Worm (Caenorhabditis elegans) whole organism, young adult: Measurements from ENCODE around the gene F23A7.5.

Experiments used
- B0019.2 ChIP-seq: fragments of 200-800 bp; sonication (Bioruptor generic); conservative IDR thresholded peaks from 2 replicates; pipeline ENCODE4 v1.3.6; 2022; ENCODE audit warnings: missing genetic modification reagents, missing genetic modification characterization, missing compliant biosample characterization
- B0261.1 ChIP-seq: sonication (generic microtip); optimal IDR thresholded peaks from 2 replicates; lab custom pipeline; 2016; ENCODE audit warnings: mild to moderate bottlenecking, missing genetic modification characterization, moderate library complexity, missing compliant biosample characterization
- B0336.3 ChIP-seq: fragments of 200-800 bp; sonication (Bioruptor generic); IDR thresholded peaks from 2 replicates; pipeline ENCODE4 v1.3.6; 2022; ENCODE audit warnings: missing genetic modification characterization, missing compliant biosample characterization
- C17E4.6 ChIP-seq: fragments of 200-800 bp; sonication (Bioruptor generic); IDR thresholded peaks from 2 replicates; pipeline ENCODE4 v1.3.6; 2022; ENCODE audit warnings: missing genetic modification reagents, missing genetic modification characterization, missing compliant biosample characterization
- D2030.7 ChIP-seq: fragments of 200-800 bp; sonication (Bioruptor generic); IDR thresholded peaks from 2 replicates; pipeline ENCODE4 v1.3.6; 2022; ENCODE audit warnings: missing genetic modification reagents, missing genetic modification characterization, missing compliant biosample characterization
- F52B5.7 ChIP-seq: sonication (generic microtip); optimal IDR thresholded peaks from 2 replicates; lab custom pipeline; 2016; ENCODE audit warnings: mild to moderate bottlenecking, missing genetic modification characterization, missing compliant biosample characterization
- T07F8.4 ChIP-seq: sonication (generic microtip); optimal IDR thresholded peaks from 2 replicates; lab custom pipeline; 2016; ENCODE audit warnings: mild to moderate bottlenecking, missing genetic modification characterization, moderate library complexity, missing compliant biosample characterization
- Y67H2A.10 ChIP-seq: fragments of 200-800 bp; sonication (Bioruptor generic); conservative IDR thresholded peaks from 2 replicates; pipeline ENCODE4 v1.3.6; 2022; ENCODE audit warnings: missing genetic modification reagents, missing genetic modification characterization, missing compliant biosample characterization
- ZK185.1 ChIP-seq: sonication (generic microtip); optimal IDR thresholded peaks from 2 replicates; lab custom pipeline; 2016; ENCODE audit warnings: mild to moderate bottlenecking, missing genetic modification characterization, missing compliant biosample characterization; ENCODE audit not compliant: poor library complexity, severe bottlenecking
- ama-1 ChIP-seq, 3 experiments: fragments of 150-350 bp in 1 of 3; sonication (generic microtip) in 2 of 3; optimal IDR thresholded peaks; 2 replicates each; lab custom pipeline; 2014 to 2018; ENCODE audit warnings: missing biosample characterization in 2 of 3, missing genetic modification characterization in 2 of 3, missing genetic modification reagents in 2 of 3
- aptf-2 ChIP-seq: fragments of 200-800 bp; sonication (Bioruptor generic); conservative IDR thresholded peaks from 2 replicates; pipeline ENCODE4 v1.3.6; 2022; ENCODE audit warnings: missing genetic modification reagents, missing genetic modification characterization, missing compliant biosample characterization
- athp-1 ChIP-seq: sonication (generic microtip); optimal IDR thresholded peaks from 2 replicates; lab custom pipeline; 2017; ENCODE audit warnings: mild to moderate bottlenecking, missing genetic modification characterization, missing compliant biosample characterization
- ceh-58 ChIP-seq: fragments of 200-800 bp; sonication (Bioruptor generic); IDR thresholded peaks from 2 replicates; pipeline ENCODE4 v1.3.6; 2022; ENCODE audit warnings: missing genetic modification characterization, missing compliant biosample characterization
- die-1 ChIP-seq: sonication (generic microtip); optimal IDR thresholded peaks from 2 replicates; lab custom pipeline; 2016; ENCODE audit warnings: missing genotype, mild to moderate bottlenecking, missing genetic modification characterization, missing compliant biosample characterization
- dox-1 ChIP-seq: fragments of 200-800 bp; sonication (Bioruptor generic); IDR thresholded peaks from 2 replicates; pipeline ENCODE4 v1.3.6; 2022; ENCODE audit warnings: missing genetic modification reagents, missing genetic modification characterization, missing compliant biosample characterization
- efl-1 ChIP-seq: fragments of 150-350 bp; optimal IDR thresholded peaks from 2 replicates; lab custom pipeline; 2014; ENCODE audit warnings: missing biosample characterization, missing genetic modification reagents, missing genetic modification characterization
- egl-18 ChIP-seq: fragments of 200-800 bp; sonication (Bioruptor generic); IDR thresholded peaks from 2 replicates; pipeline ENCODE4 v1.3.6; 2022; ENCODE audit warnings: missing genetic modification reagents, missing genetic modification characterization, missing compliant biosample characterization
- egl-44 ChIP-seq: fragments of 200-800 bp; sonication (Bioruptor generic); IDR thresholded peaks from 2 replicates; pipeline ENCODE4 v1.3.6; 2022; ENCODE audit warnings: missing genetic modification reagents, missing genetic modification characterization, missing compliant biosample characterization
- ekl-4 ChIP-seq: fragments of 200-800 bp; sonication (Bioruptor generic); IDR thresholded peaks from 2 replicates; pipeline ENCODE4 v1.3.6; 2022; ENCODE audit warnings: missing genetic modification reagents, missing genetic modification characterization, missing compliant biosample characterization
- him-1 ChIP-seq: sonication (generic microtip); optimal IDR thresholded peaks from 2 replicates; lab custom pipeline; 2016; ENCODE audit warnings: missing genotype, missing genetic modification reagents, missing genetic modification characterization, missing compliant biosample characterization
- hlh-12 ChIP-seq: sonication (generic microtip); optimal IDR thresholded peaks from 2 replicates; lab custom pipeline; 2016; ENCODE audit warnings: missing genetic modification characterization, missing compliant biosample characterization
- hlh-26 ChIP-seq: fragments of 200-800 bp; sonication (Bioruptor generic); conservative IDR thresholded peaks from 2 replicates; pipeline ENCODE4 v1.3.6; 2022; ENCODE audit warnings: missing genetic modification reagents, missing genetic modification characterization, missing compliant biosample characterization
- hmg-1.2 ChIP-seq: fragments of 200-800 bp; sonication (Bioruptor generic); IDR thresholded peaks from 2 replicates; pipeline ENCODE4 v1.3.6; 2022; ENCODE audit warnings: missing genetic modification reagents, missing genetic modification characterization, missing compliant biosample characterization
- hmg-20 ChIP-seq: fragments of 200-800 bp; sonication (Bioruptor generic); IDR thresholded peaks from 2 replicates; pipeline ENCODE4 v1.3.6; 2022; ENCODE audit warnings: missing genetic modification reagents, missing genetic modification characterization, missing compliant biosample characterization
- let-607 ChIP-seq, 2 experiments: fragments of 200-800 bp in 1 of 2; sonication (Bioruptor generic) in 1 of 2; sonication (generic microtip) in 1 of 2; optimal IDR thresholded peaks; 2 replicates each; lab custom pipeline; 2016 to 2018; ENCODE audit warnings: mild to moderate bottlenecking in 2 of 2, missing compliant biosample characterization in 2 of 2, missing genetic modification characterization in 2 of 2, moderate library complexity in 2 of 2, missing genotype in 1 of 2
- lin-26 ChIP-seq: fragments of 200-800 bp; sonication (Bioruptor generic); IDR thresholded peaks from 2 replicates; pipeline ENCODE4 v1.3.6; 2022; ENCODE audit warnings: missing genetic modification reagents, missing genetic modification characterization, missing compliant biosample characterization
- lin-40 ChIP-seq: sonication (generic microtip); optimal IDR thresholded peaks from 2 replicates; lab custom pipeline; 2016; ENCODE audit warnings: missing genetic modification characterization, mild to moderate bottlenecking, missing compliant biosample characterization, missing genotype, missing genetic modification reagents
- lir-1 ChIP-seq: fragments of 200-800 bp; sonication (Bioruptor generic); conservative IDR thresholded peaks from 2 replicates; pipeline ENCODE4 v1.3.6; 2022; ENCODE audit warnings: missing genetic modification reagents, missing genetic modification characterization, missing compliant biosample characterization
- madf-6 ChIP-seq: fragments of 200-800 bp; sonication (Bioruptor generic); IDR thresholded peaks from 2 replicates; pipeline ENCODE4 v1.3.6; 2022; ENCODE audit warnings: missing genetic modification reagents, missing genetic modification characterization, missing compliant biosample characterization
- nfyb-1 ChIP-seq: fragments of 200-800 bp; sonication (Bioruptor generic); IDR thresholded peaks from 2 replicates; pipeline ENCODE4 v1.3.6; 2022; ENCODE audit warnings: missing genetic modification reagents, missing genetic modification characterization, missing compliant biosample characterization
- pbrm-1 ChIP-seq: fragments of 200-800 bp; sonication (Bioruptor generic); IDR thresholded peaks from 2 replicates; pipeline ENCODE4 v1.3.6; 2022; ENCODE audit warnings: missing genetic modification reagents, missing genetic modification characterization, missing compliant biosample characterization
- rcor-1 ChIP-seq: fragments of 200-800 bp; sonication (Bioruptor generic); IDR thresholded peaks from 2 replicates; pipeline ENCODE4 v1.3.6; 2022; ENCODE audit warnings: missing genetic modification reagents, missing genetic modification characterization, missing compliant biosample characterization
- repo-1 ChIP-seq: sonication (generic microtip); optimal IDR thresholded peaks from 2 replicates; lab custom pipeline; 2017; ENCODE audit warnings: mild to moderate bottlenecking, missing genetic modification characterization, missing compliant biosample characterization
- rpc-1 ChIP-seq, 2 experiments: fragments of 150-350 bp in 1 of 2; sonication (generic microtip) in 1 of 2; optimal IDR thresholded peaks; 2 replicates each; lab custom pipeline; 2014 to 2018; ENCODE audit warnings: missing biosample characterization in 1 of 2, missing genetic modification characterization in 1 of 2, missing genetic modification reagents in 1 of 2, missing genotype in 1 of 2
- snpc-1.3 ChIP-seq: sonication (generic microtip); optimal IDR thresholded peaks from 2 replicates; lab custom pipeline; 2017; ENCODE audit warnings: missing genetic modification characterization, mild to moderate bottlenecking, missing compliant biosample characterization, antibody characterized with exemption, moderate library complexity, missing genotype, missing genetic modification reagents; ENCODE audit not compliant: insufficient read depth
- snpc-3.4 ChIP-seq: sonication (generic microtip); optimal IDR thresholded peaks from 2 replicates; lab custom pipeline; 2017; ENCODE audit warnings: missing genetic modification characterization, mild to moderate bottlenecking, missing compliant biosample characterization, antibody characterized with exemption, moderate library complexity, missing genotype, missing genetic modification reagents
- snpc-4 ChIP-seq, 5 experiments: fragments of 150-350 bp in 1 of 5; sonication (generic microtip) in 4 of 5; optimal IDR thresholded peaks; 2 replicates each; lab custom pipeline; 2014 to 2018; ENCODE audit warnings: missing genetic modification characterization in 5 of 5, missing biosample characterization in 3 of 5, antibody characterized with exemption in 2 of 5, mild to moderate bottlenecking in 2 of 5, missing compliant biosample characterization in 2 of 5, missing genotype in 2 of 5, moderate library complexity in 2 of 5, missing genetic modification reagents in 1 of 5
- tbp1 ChIP-seq: fragments of 200-800 bp; sonication (Bioruptor generic); optimal IDR thresholded peaks from 2 replicates; lab custom pipeline; 2018; ENCODE audit warnings: mild to moderate bottlenecking, missing genetic modification characterization, missing compliant biosample characterization
- tbx-9 ChIP-seq: sonication (generic microtip); optimal IDR thresholded peaks from 2 replicates; lab custom pipeline; 2016; ENCODE audit warnings: borderline replicate concordance, missing genetic modification characterization, inconsistent platforms, missing compliant biosample characterization
- xnd-1 ChIP-seq: sonication (generic microtip); optimal IDR thresholded peaks from 2 replicates; lab custom pipeline; 2016; ENCODE audit warnings: missing genotype, missing genetic modification reagents, missing genetic modification characterization, missing compliant biosample characterization
- ztf-25 ChIP-seq: fragments of 200-800 bp; sonication (Bioruptor generic); IDR thresholded peaks from 2 replicates; pipeline ENCODE4 v1.3.6; 2022; ENCODE audit warnings: missing genetic modification reagents, missing genetic modification characterization, missing compliant biosample characterization

Gene F23A7.5

DNA sequence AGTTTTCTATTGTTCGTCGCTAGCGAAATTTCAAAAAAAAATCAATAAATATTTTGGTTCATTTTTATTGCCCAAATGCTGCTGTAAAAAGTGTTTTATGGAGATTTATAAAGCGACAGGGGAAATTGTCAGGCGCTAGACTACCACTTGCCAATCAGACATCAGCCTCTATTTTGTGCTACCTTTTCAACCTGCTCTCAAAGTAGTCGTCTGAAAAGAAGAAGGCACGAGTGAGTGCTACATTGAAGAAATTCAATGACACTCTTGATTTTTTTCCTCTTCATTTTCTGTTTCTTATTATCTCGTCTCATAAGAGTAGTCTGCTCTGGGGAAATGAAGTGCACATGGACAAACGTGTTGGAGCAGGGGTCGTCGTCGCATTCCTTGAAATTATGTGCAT lies 22.8 kb upstream of the F23A7.5 start (continued):
- TF ChIP-seq xnd-1 (tag; lab: Kevin White, UChicago) (no peak), let-607 (tag; optimal IDR thresholded peaks at IDR 0.05; lab: Kevin White, UChicago) (peak in 1 of 2 experiments; percentile 32), ztf-25 (no peak)

DNA sequence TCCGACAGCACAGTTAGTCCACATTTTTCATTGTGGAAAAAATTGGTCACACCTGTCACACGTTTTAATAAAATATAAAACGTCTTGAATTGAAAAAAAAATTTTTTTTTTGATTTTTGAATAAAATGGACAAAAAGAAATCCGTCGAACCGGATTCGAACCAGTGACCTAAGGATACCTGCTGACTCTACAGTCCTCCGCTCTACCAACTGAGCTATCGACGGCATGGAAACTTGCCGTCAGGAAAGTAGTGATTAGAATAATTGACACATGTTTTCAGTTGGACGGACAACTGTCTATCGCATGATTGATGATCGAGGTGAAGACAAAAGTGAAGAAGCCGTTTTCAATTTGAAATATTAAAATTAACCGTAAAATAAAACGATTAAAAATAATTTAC lies 20.6 kb upstream of the F23A7.5 start:
- no peak for TF ChIP-seq egl-18
- no peak for TF ChIP-seq C17E4.6 (GFP tag; lab: Robert Waterston, UW)
- peak; percentile 30; the same call in 1 of the 2 replicates for TF ChIP-seq pbrm-1 (GFP tag; lab: Robert Waterston, UW)
- no peak for TF ChIP-seq lir-1
- TF ChIP-seq tbp1 (GFP tag; lab: Kevin White, UChicago), result peak; percentile 87
- TF ChIP-seq B0261.1 (tag; lab: Kevin White, UChicago), result peak; percentile 60
- TF ChIP-seq die-1 (tag; lab: Kevin White, UChicago), result peak; percentile 1
- TF ChIP-seq egl-44 (GFP tag; lab: Robert Waterston, UW), result no peak
- TF ChIP-seq tbx-9, result no peak
- no peak for TF ChIP-seq lin-40 (tag; lab: Kevin White, UChicago)
- TF ChIP-seq Y67H2A.10 (GFP tag; lab: Robert Waterston, UW), result no peak
- peak; percentile 63; the same call in 1 of the 2 replicates for TF ChIP-seq lin-26 (GFP tag; lab: Robert Waterston, UW)
- TF ChIP-seq hmg-1.2 (GFP tag; lab: Robert Waterston, UW), result peak; percentile 32; the same call in 1 of the 2 replicates
- TF ChIP-seq hmg-20 (GFP tag; lab: Robert Waterston, UW), result no peak
- TF ChIP-seq rcor-1 (GFP tag; lab: Robert Waterston, UW), result no peak
- no peak for TF ChIP-seq B0019.2 (GFP tag; lab: Robert Waterston, UW)
- TF ChIP-seq snpc-3.4, result peak; percentile 21
- TF ChIP-seq efl-1 (GFP tag; lab: Kevin White, UChicago), result no peak
- peak; percentile 40; the same call in 1 of the 2 replicates for TF ChIP-seq D2030.7
- TF ChIP-seq hlh-26 (GFP tag; lab: Robert Waterston, UW), result no peak
- TF ChIP-seq snpc-4 (GFP tag; optimal IDR thresholded peaks at IDR 0.05; lab: Kevin White, UChicago), result no peak
- peak in 1 of 4 experiments; percentile 13 for TF ChIP-seq snpc-4 (tag; optimal IDR thresholded peaks at IDR 0.05; lab: Kevin White, UChicago)
- peak; percentile 63 for TF ChIP-seq rpc-1 (optimal IDR thresholded peaks at IDR 0.05; lab: Kevin White, UChicago)
- TF ChIP-seq rpc-1 (tag; optimal IDR thresholded peaks at IDR 0.05; lab: Kevin White, UChicago), result peak; percentile 77
- TF ChIP-seq ztf-25, result 0 out of 2 replicates have a peak, but pooled peaks have one; percentile 18
- no peak for TF ChIP-seq B0336.3 (GFP tag; lab: Robert Waterston, UW)
- TF ChIP-seq snpc-1.3 (tag; lab: Kevin White, UChicago), result peak; percentile 43
- no peak for TF ChIP-seq dox-1 (GFP tag; lab: Robert Waterston, UW)
- peak; percentile 6 for TF ChIP-seq him-1 (tag; lab: Kevin White, UChicago)
- no peak for TF ChIP-seq F52B5.7 (tag; lab: Kevin White, UChicago)
- TF ChIP-seq T07F8.4 (tag; lab: Kevin White, UChicago), result no peak

DNA sequence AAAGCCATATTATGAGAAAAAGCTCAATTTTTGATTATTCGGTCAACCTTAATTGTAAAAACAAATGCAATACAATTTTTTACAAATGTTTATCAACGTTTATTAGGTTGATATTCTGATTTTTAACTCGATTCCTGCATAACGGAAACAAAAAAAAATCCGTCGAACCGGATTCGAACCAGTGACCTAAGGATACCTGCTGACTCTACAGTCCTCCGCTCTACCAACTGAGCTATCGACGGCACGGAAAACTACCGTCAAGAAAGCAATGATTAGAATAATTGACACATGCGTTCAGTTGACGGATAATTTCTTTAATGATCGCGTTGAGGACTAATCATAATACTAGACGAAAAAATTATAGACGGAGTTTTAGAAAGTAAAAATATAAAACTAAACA lies 20.1 kb upstream of the F23A7.5 start:
- TF ChIP-seq rcor-1 (GFP tag; lab: Robert Waterston, UW) (0 out of 2 replicates have a peak, but pooled peaks have one; percentile 15), hlh-12 (tag; lab: Kevin White, UChicago) (no peak), tbp1 (GFP tag; lab: Kevin White, UChicago) (peak; percentile 87), hmg-1.2 (GFP tag; lab: Robert Waterston, UW) (peak; percentile 32), egl-18 (no peak), ekl-4 (GFP tag; lab: Robert Waterston, UW) (no peak; the same call in 1 of the 2 replicates), rpc-1 (optimal IDR thresholded peaks at IDR 0.05; lab: Kevin White, UChicago) (peak; percentile 59), rpc-1 (tag; optimal IDR thresholded peaks at IDR 0.05; lab: Kevin White, UChicago) (peak; percentile 72), athp-1 (tag; lab: Kevin White, UChicago) (no peak), madf-6 (no peak), ZK185.1 (tag; lab: Kevin White, UChicago) (peak; percentile 40), B0261.1 (tag; lab: Kevin White, UChicago) (peak; percentile 59), D2030.7 (peak; percentile 34; the same call in 1 of the 2 replicates), aptf-2 (GFP tag; lab: Robert Waterston, UW) (no peak), him-1 (tag; lab: Kevin White, UChicago) (peak; percentile 34), repo-1 (tag; lab: Kevin White, UChicago) (no peak), ama-1 (optimal IDR thresholded peaks at IDR 0.05; lab: Kevin White, UChicago) (no peak), ama-1 (GFP tag; optimal IDR thresholded peaks at IDR 0.05; lab: Kevin White, UChicago) (peak in 1 of 2 experiments; percentile 31), lin-26 (GFP tag; lab: Robert Waterston, UW) (peak; percentile 69), lin-40 (tag; lab: Kevin White, UChicago) (no peak), nfyb-1 (GFP tag; lab: Robert Waterston, UW) (no peak), ceh-58 (GFP tag; lab: Robert Waterston, UW) (no peak), pbrm-1 (GFP tag; lab: Robert Waterston, UW) (0 out of 2 replicates have a peak, but pooled peaks have one; percentile 32)
